Worm (Caenorhabditis elegans): ENCODE measurements around the gene grp-1.

DNA sequence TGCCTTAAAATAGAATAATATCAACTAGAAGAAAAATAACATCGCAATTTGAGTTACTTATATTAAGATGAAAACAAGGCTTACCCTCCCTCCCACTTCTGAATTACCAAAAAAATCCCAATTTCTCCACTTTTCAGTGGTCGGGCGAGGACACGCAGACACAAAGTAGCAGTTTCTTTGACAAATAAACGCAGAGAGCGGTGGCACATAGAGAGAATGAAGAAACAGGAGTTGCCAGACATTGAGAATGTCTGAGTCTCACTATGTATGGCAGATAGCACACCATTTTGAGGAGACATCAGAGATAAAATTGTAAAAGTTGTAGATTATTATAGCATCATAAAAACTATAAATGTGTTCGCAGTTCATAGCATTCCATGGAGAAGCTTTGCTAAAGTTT lies 39.7 kb downstream of the grp-1 start:
- no peak for TF ChIP-seq tab-1 (GFP tag; IDR thresholded peaks at IDR 0.05)
- no peak for TF ChIP-seq ref-1 (GFP tag; conservative IDR thresholded peaks at IDR 0.05)
- no peak for TF ChIP-seq klf-2 (GFP tag; conservative IDR thresholded peaks at IDR 0.05)
- TF ChIP-seq ztf-23 (GFP tag; IDR thresholded peaks at IDR 0.05) = no peak
- TF ChIP-seq flt-1 (GFP tag; IDR thresholded peaks at IDR 0.05) = no peak

All from whole organism, midembryonic.